Worm (Caenorhabditis elegans) whole organism, L4/young adult: ENCODE results near the gene C33A11.2.

Experiments
- W03F9.2 ChIP-seq: fragments of 150-350 bp; optimal IDR thresholded peaks from 2 replicates; lab custom pipeline; 2014; ENCODE audit warnings: missing biosample characterization, missing genetic modification characterization
- dao-5 ChIP-seq: sonication (generic microtip); optimal IDR thresholded peaks from 2 replicates; lab custom pipeline; 2016; ENCODE audit warnings: missing genotype, missing genetic modification characterization, moderate library complexity, missing compliant biosample characterization
- him-1 ChIP-seq: sonication (generic microtip); optimal IDR thresholded peaks from 2 replicates; lab custom pipeline; 2016; ENCODE audit warnings: missing genotype, missing genetic modification reagents, missing genetic modification characterization, missing compliant biosample characterization

DNA sequence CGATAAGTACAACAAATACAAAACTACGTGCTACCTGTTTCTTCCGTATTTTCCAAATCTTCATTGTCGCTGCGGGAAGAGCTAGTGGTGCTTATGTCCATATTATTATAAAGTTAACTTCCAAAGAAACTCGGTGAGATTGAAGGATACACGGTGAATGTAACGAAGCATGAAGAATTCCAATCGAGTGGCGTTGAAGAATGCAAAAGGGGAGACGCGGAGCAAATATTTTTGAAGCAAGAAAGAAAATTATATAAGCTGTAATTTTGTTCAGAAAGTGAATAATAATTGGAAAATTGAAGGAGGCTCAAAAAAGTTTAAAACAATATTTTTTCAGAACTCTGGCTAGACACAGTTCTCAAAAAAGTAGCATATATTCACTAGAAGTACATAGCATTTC lies 40.1 kb upstream of the C33A11.2 start, which contains the start of gene Y15E3A.3:
- TF ChIP-seq dao-5 (tag; lab: Kevin White, UChicago), result no peak
- TF ChIP-seq W03F9.2, result no peak
- no peak for TF ChIP-seq him-1
